Worm (Caenorhabditis elegans): ENCODE results near the gene C56E10.3.
A peak's percentile ranks its signal among the peaks of the same experiment; 100 is the strongest.

C56E10.3 gene

DNA sequence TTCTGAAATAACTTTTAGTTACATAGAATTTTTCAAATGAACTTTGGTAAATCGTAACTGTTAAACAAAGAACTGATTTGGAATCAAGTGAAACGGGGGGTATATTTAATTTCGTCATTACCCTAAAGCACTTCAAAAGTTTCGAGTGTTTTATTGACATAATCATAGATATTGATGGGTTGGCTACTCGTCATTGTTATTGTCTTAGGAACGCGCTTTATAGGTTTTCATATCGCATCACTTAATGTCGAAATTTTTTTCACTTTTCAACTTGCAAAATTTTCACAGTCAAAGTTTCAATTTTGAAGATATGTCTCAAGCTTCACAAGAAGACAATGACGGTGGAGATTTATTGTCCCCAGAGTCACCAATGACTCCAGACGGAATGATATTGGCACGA, 26.7 kb upstream of the C56E10.3 start, which contains the start of gene kqt-1:
Gene kqt-1 (plus strand): TSS at position 301 of the 400 bp plus-strand sequence.
- TF ChIP-seq dmd-4 (tag; optimal IDR thresholded peaks at IDR 0.05; ENCODE audit: borderline replicate concordance) = no peak
- TF ChIP-seq lim-6 (tag; optimal IDR thresholded peaks at IDR 0.05) = no peak
- no peak for TF ChIP-seq ceh-30 (tag; optimal IDR thresholded peaks at IDR 0.05)
- TF ChIP-seq ceh-2 (tag; optimal IDR thresholded peaks at IDR 0.05) = no peak
- no peak for TF ChIP-seq tbx-7 (tag; optimal IDR thresholded peaks at IDR 0.05)
- no peak for TF ChIP-seq fkh-6 (tag; optimal IDR thresholded peaks at IDR 0.05)
- no peak for TF ChIP-seq C08G9.2 (tag; optimal IDR thresholded peaks at IDR 0.05)
- no peak for TF ChIP-seq ztf-16 (tag; optimal IDR thresholded peaks at IDR 0.05)
- no peak for TF ChIP-seq ceh-14 (tag; optimal IDR thresholded peaks at IDR 0.05)
- TF ChIP-seq Y22D7AL.16 (tag; optimal IDR thresholded peaks at IDR 0.05) = no peak
- no peak for TF ChIP-seq npax-4 (tag; optimal IDR thresholded peaks at IDR 0.05)
- no peak for TF ChIP-seq ceh-24 (tag; optimal IDR thresholded peaks at IDR 0.05)
- no peak for TF ChIP-seq pros-1 (tag; optimal IDR thresholded peaks at IDR 0.05)
- no peak for TF ChIP-seq tbx-2 (tag; optimal IDR thresholded peaks at IDR 0.05)
- TF ChIP-seq ceh-18 (tag; optimal IDR thresholded peaks at IDR 0.05) = no peak
- TF ChIP-seq elt-2 (tag; optimal IDR thresholded peaks at IDR 0.05) = no peak

DNA sequence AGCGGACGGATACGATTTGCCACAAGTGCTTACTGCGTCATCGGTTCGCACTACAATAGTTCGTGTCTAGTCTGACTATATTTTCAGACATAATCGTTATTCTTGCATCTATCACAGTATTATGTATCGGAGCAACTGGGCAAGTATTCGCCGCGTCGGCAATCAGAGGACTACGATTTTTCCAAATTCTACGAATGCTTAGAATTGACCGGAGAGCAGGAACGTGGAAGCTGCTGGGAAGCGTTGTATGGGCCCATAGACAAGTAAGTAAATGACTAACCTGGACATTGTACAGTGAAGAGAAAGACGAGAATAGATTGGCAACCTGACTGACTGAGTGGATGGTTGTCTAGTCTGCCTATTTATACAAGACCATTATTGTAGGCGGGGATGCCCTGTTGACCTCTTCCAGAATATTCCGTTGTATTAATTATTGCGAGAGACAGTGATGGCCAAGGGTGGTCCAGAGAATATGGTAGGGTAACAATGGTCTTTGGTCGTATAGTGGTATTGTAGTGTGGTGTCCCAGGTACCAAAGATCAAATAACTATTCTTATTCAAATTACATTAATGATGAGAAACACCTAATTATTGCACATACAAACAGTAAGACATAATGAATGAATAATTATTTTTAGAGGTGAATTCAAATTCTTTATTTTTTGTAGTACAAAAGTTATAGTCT, 22.8 kb upstream of the C56E10.3 start, which contains the start of gene clec-266:
Gene clec-266 (minus strand): TSS at position 364 of the 685 bp plus-strand sequence.
- no peak for TF ChIP-seq unc-86 (tag; optimal IDR thresholded peaks at IDR 0.05)
- no peak for TF ChIP-seq syd-9 (tag; optimal IDR thresholded peaks at IDR 0.05)
- TF ChIP-seq ama-1 (optimal IDR thresholded peaks at IDR 0.05) = peak; percentile 31
- TF ChIP-seq sox-2 (GFP tag; IDR thresholded peaks at IDR 0.05) = peak; percentile 70
- no peak for TF ChIP-seq elt-2 (tag; optimal IDR thresholded peaks at IDR 0.05)
- TF ChIP-seq nhr-232 (tag; optimal IDR thresholded peaks at IDR 0.05) = no peak
- no peak for TF ChIP-seq zip-5 (tag; optimal IDR thresholded peaks at IDR 0.05)
- TF ChIP-seq pqm-1 (tag; optimal IDR thresholded peaks at IDR 0.05) = no peak
- TF ChIP-seq unc-55 (GFP tag; optimal IDR thresholded peaks at IDR 0.05) = peak; percentile 18
- peak; percentile 25 for TF ChIP-seq ref-2 (tag; optimal IDR thresholded peaks at IDR 0.05)
- TF ChIP-seq ceh-31 (tag; optimal IDR thresholded peaks at IDR 0.05) = peak; percentile 11

DNA sequence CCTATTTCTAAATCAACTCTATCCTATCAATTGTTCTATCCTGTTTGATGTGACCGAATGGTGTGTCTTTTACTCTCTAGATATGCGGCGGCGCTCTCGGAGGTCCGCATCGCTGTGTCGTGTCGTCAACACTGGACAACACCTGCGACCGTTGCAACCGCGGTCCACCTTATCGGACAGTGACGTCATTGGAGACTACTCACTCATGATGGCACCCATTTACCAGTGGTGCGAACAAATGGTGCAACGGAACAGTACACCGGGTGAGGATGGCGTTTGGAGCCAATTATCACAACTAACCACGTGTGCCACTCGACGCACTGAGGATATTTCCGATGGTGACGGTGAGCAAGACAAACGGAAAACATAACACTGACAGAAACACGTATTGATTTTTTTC, 20.2 kb upstream of the C56E10.3 start:
- TF ChIP-seq madf-2 (tag; optimal IDR thresholded peaks at IDR 0.05) = no peak
- peak; percentile 46 for TF ChIP-seq tbx-2 (tag; optimal IDR thresholded peaks at IDR 0.05)
- peak; percentile 36 for TF ChIP-seq ref-2 (tag; optimal IDR thresholded peaks at IDR 0.05)
- peak; percentile 63 for TF ChIP-seq elt-2 (tag; optimal IDR thresholded peaks at IDR 0.05)

DNA sequence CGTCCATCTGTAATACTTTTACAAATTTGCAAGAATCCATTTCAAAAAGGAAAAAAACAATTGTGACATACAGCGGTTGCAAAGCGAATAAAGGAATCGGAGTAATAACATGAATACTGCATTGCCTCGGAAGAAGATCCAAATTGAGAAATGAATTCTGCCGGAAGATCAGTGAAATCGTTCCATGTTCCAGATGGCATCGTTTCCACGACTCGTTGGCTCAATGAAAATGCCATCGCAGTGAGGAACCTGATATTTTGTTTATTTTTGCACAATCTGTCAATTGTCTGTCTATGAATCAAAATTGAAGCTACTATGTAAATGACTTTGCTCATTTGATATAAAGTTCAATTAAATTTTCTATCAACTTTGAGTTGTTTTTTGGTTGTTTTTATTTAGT, 14.8 kb upstream of the C56E10.3 start:
- TF ChIP-seq lin-11 (tag; optimal IDR thresholded peaks at IDR 0.05) = no peak
- no peak for TF ChIP-seq unc-42 (tag; optimal IDR thresholded peaks at IDR 0.05)
- no peak for TF ChIP-seq dmd-4 (tag; optimal IDR thresholded peaks at IDR 0.05; ENCODE audit: borderline replicate concordance)
- TF ChIP-seq hlh-15 (tag; optimal IDR thresholded peaks at IDR 0.05) = no peak
- TF ChIP-seq fkh-6 (tag; optimal IDR thresholded peaks at IDR 0.05) = no peak
- TF ChIP-seq ceh-34 (tag; optimal IDR thresholded peaks at IDR 0.05) = no peak

DNA sequence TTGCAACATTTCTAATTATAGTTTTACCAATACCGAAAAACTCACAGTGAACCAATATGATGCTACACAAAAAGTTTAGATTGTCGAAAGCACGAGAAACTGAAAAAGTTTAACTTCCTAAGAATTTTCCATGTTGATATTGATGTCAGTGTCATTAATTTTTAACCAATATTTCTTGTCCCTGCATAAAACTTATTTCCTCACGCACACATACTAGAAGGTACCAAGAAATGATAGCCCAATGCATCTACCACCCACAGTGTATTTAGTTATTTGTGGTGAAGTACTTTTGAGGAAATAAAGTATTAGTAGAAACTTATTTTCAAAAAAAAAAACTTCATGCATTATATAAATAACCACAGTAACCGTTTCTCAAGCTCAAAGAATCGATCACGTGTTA, 14.0 kb upstream of the C56E10.3 start, which contains the start of gene aexr-2:
Gene aexr-2 (minus strand): TSS at position 101 of the 400 bp plus-strand sequence.
- TF ChIP-seq ceh-48 (tag; optimal IDR thresholded peaks at IDR 0.05) (no peak), pag-3 (tag; optimal IDR thresholded peaks at IDR 0.05; ENCODE audit: borderline replicate concordance) (no peak), fax-1 (tag; optimal IDR thresholded peaks at IDR 0.05) (no peak), ceh-14 (tag; optimal IDR thresholded peaks at IDR 0.05) (no peak), pros-1 (tag; optimal IDR thresholded peaks at IDR 0.05) (no peak), unc-86 (tag; optimal IDR thresholded peaks at IDR 0.05) (no peak), unc-42 (tag; optimal IDR thresholded peaks at IDR 0.05) (no peak), hlh-8 (tag; optimal IDR thresholded peaks at IDR 0.05) (no peak)

Data from whole organism, late embryonic.